Fruit fly (Drosophila melanogaster): ENCODE measurements around the gene grn.

grn gene

dm6 chr3R:8115205-8115604, 66.0 kb downstream of the grn start (continued):
- TF ChIP-seq CG1647 (GFP tag; optimal IDR thresholded peaks at IDR 0.05) (peak; percentile 13), sd (tag; optimal IDR thresholded peaks at IDR 0.05) (no peak), CG15696 (tag; optimal IDR thresholded peaks at IDR 0.05) (peak; percentile 7), CG12219 (GFP tag; optimal IDR thresholded peaks at IDR 0.05) (peak; percentile 7), CG14667 (GFP tag; IDR thresholded peaks at IDR 0.05) (no peak), CG9437 (GFP tag; optimal IDR thresholded peaks at IDR 0.05) (no peak), Ravus (GFP tag; IDR thresholded peaks at IDR 0.05) (no peak), CG31224 (GFP tag; IDR thresholded peaks at IDR 0.05) (no peak), Adf1 (GFP tag; IDR thresholded peaks at IDR 0.05) (peak; percentile 41; the same call in 1 of the 2 replicates), CG2712 (tag; optimal IDR thresholded peaks at IDR 0.05) (no peak), en (GFP tag; optimal IDR thresholded peaks at IDR 0.05) (no peak), CG3838 (GFP tag; optimal IDR thresholded peaks at IDR 0.05) (peak; percentile 26), CG14014 (GFP tag; IDR thresholded peaks at IDR 0.05) (peak; percentile 40; the same call in 1 of the 2 replicates), CG2875 (GFP tag; optimal IDR thresholded peaks at IDR 0.05) (no peak), ab (GFP tag; optimal IDR thresholded peaks at IDR 0.05) (no peak), exex (tag; optimal IDR thresholded peaks at IDR 0.05) (peak; percentile 88), Tbp (GFP tag; optimal IDR thresholded peaks at IDR 0.05) (no peak), HLH3B (GFP tag; IDR thresholded peaks at IDR 0.05) (no peak), bowl (GFP tag; IDR thresholded peaks at IDR 0.05) (no peak), sim (GFP tag; IDR thresholded peaks at IDR 0.05) (no peak), ranshi (GFP tag; IDR thresholded peaks at IDR 0.05) (no peak; the same call in 1 of the 2 replicates), CG42726 (GFP tag; IDR thresholded peaks at IDR 0.05; ENCODE audit: partially characterized antibody) (no peak), tna (GFP tag; IDR thresholded peaks at IDR 0.05; ENCODE audit: partially characterized antibody) (no peak), CG10654 (GFP tag; optimal IDR thresholded peaks at IDR 0.05) (no peak), Nf-YA (GFP tag; IDR thresholded peaks at IDR 0.05) (0 out of 2 replicates have a peak, but pooled peaks have one; percentile 12), Mrtf (GFP tag; IDR thresholded peaks at IDR 0.05) (no peak), CG6813 (GFP tag; optimal IDR thresholded peaks at IDR 0.05) (peak; percentile 52), CG12299 (tag; optimal IDR thresholded peaks at IDR 0.05) (peak; percentile 74), pum (GFP tag; optimal IDR thresholded peaks at IDR 0.05) (no peak), Gug (GFP tag; IDR thresholded peaks at IDR 0.05) (no peak), org-1 (GFP tag; optimal IDR thresholded peaks at IDR 0.05) (no peak), Hmx (GFP tag; optimal IDR thresholded peaks at IDR 0.05) (no peak), dmrt99B (tag; optimal IDR thresholded peaks at IDR 0.05) (peak; percentile 11), ci (GFP tag; IDR thresholded peaks at IDR 0.05) (0 out of 3 replicates have a peak, but pooled peaks have one; percentile 8), kay (GFP tag; optimal IDR thresholded peaks at IDR 0.05) (no peak), ken (GFP tag; IDR thresholded peaks at IDR 0.05) (no peak), row (GFP tag; IDR thresholded peaks at IDR 0.05) (no peak), CG17385 (GFP tag; optimal IDR thresholded peaks at IDR 0.05) (peak; percentile 29), stwl (tag; optimal IDR thresholded peaks at IDR 0.05) (no peak), CG6272 (GFP tag; IDR thresholded peaks at IDR 0.05) (no peak), CG14050 (GFP tag; IDR thresholded peaks at IDR 0.05) (no peak), CG10979 (tag; optimal IDR thresholded peaks at IDR 0.05) (no peak), grau (tag; optimal IDR thresholded peaks at IDR 0.05) (peak; percentile 14), slbo (GFP tag; IDR thresholded peaks at IDR 0.05) (no peak), NfI (GFP tag; optimal IDR thresholded peaks at IDR 0.05) (no peak), bigmax (GFP tag; optimal IDR thresholded peaks at IDR 0.05) (peak; percentile 25), cad (GFP tag; optimal IDR thresholded peaks at IDR 0.05) (no peak), CG5245 (GFP tag; optimal IDR thresholded peaks at IDR 0.05) (no peak), nerfin-1 (tag; optimal IDR thresholded peaks at IDR 0.05) (no peak), Deaf1 (tag; optimal IDR thresholded peaks at IDR 0.05) (no peak), dm (GFP tag; optimal IDR thresholded peaks at IDR 0.05) (no peak)

Measured in whole organism, embryonic.